Worm (Caenorhabditis elegans) whole organism, L4/young adult: ENCODE data around the gene hrpl-1.

ENCODE experiments used
- W03F9.2 ChIP-seq: fragments of 150-350 bp; optimal IDR thresholded peaks from 2 replicates; lab custom pipeline; 2014; ENCODE audit warnings: missing biosample characterization, missing genetic modification characterization
- dao-5 ChIP-seq: sonication (generic microtip); optimal IDR thresholded peaks from 2 replicates; lab custom pipeline; 2016; ENCODE audit warnings: missing genotype, missing genetic modification characterization, moderate library complexity, missing compliant biosample characterization
- him-1 ChIP-seq: sonication (generic microtip); optimal IDR thresholded peaks from 2 replicates; lab custom pipeline; 2016; ENCODE audit warnings: missing genotype, missing genetic modification reagents, missing genetic modification characterization, missing compliant biosample characterization

DNA sequence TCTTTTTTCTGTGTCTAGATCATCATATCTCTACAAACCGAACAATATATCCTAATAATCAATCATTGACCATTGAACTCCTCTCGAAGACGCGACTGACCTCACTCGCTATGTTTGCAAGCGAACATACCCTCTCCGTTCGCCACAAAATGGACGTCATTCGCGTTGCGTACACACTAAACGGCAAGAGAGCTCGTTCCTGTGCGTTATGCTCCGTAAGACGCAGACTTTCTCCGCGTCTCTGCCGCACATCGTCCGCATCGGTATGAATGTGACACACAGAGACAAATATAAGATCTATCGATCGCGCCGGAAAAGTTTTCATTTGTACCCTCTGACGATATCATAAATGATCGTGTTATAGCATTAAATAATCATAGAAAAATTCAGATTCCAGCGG lies 27.5 kb downstream of the hrpl-1 start:
- TF ChIP-seq W03F9.2 (tag; lab: Kevin White, UChicago) (no peak), dao-5 (no peak), him-1 (tag; lab: Kevin White, UChicago) (no peak)
